Worm (Caenorhabditis elegans) whole organism, L4 larva: ENCODE measurements around the gene exos-2.

Source experiments
- F26F4.8 ChIP-seq: fragments of 200-800 bp; sonication (Bioruptor generic); conservative IDR thresholded peaks from 2 replicates; pipeline ENCODE4 v1.3.6; 2022; ENCODE audit warnings: missing genetic modification characterization, missing compliant biosample characterization
- cey-2 ChIP-seq: sonication (generic microtip); optimal IDR thresholded peaks from 3 replicates; lab custom pipeline; 2017; ENCODE audit warnings: missing genetic modification characterization, mild to moderate bottlenecking, missing compliant biosample characterization, antibody characterized with exemption, borderline replicate concordance; ENCODE audit not compliant: insufficient read depth
- jun-1 ChIP-seq: fragments of 150-350 bp; optimal IDR thresholded peaks from 2 replicates; lab custom pipeline; 2014; ENCODE audit warnings: missing biosample characterization, missing genetic modification reagents, missing genetic modification characterization
- nhr-11 ChIP-seq: fragments of 150-350 bp; optimal IDR thresholded peaks from 2 replicates; lab custom pipeline; 2014; ENCODE audit warnings: missing biosample characterization, missing genetic modification characterization
- pqm-1 ChIP-seq: sonication (generic microtip); optimal IDR thresholded peaks from 2 replicates; lab custom pipeline; 2017; ENCODE audit warnings: missing biosample characterization, missing genetic modification characterization
- skn-1 ChIP-seq: fragments of 150-350 bp; optimal IDR thresholded peaks from 2 replicates; lab custom pipeline; 2014; ENCODE audit warnings: missing biosample characterization, missing genetic modification characterization
- unc-130 ChIP-seq: sonication (generic microtip); optimal IDR thresholded peaks from 2 replicates; lab custom pipeline; 2016; ENCODE audit warnings: missing genetic modification reagents, missing genetic modification characterization, missing compliant biosample characterization

DNA sequence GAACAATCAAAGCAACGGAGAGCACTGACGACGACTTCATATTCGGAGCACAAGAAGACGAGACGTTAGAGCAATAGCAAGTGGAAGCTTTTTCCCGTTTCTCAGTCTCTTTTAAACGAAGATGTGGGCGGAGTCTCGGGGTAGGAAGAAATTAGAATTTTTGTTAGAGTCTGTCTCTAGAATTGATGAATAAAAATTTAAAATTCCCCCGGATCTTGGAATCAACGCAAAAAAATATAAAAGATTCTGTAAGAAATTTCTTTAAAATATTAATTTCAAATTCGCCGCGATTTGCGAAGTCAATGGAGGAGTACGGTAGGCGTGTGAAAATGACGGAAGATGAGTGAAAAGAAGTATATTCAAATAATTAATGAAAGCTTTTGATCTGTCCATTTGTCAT, 1.8 kb upstream of the exos-2 start, which contains the start of gene nlp-71:
- no peak for TF ChIP-seq pqm-1 (tag; lab: Kevin White, UChicago)
- no peak for TF ChIP-seq cey-2 (tag; lab: Kevin White, UChicago)
- no peak for TF ChIP-seq nhr-11 (tag; lab: Kevin White, UChicago)
- no peak for TF ChIP-seq skn-1
- TF ChIP-seq jun-1 (tag; lab: Kevin White, UChicago): no peak
- no peak for TF ChIP-seq F26F4.8 (GFP tag; lab: Robert Waterston, UW)
- TF ChIP-seq unc-130 (GFP tag; lab: Kevin White, UChicago): no peak
